Fruit fly (Drosophila melanogaster) whole organism, prepupa: ENCODE measurements around the gene nis.

Experiments
- Blimp-1 ChIP-seq: fragments of 200-800 bp; sonication (Bioruptor generic); optimal IDR thresholded peaks from 3 replicates; lab custom pipeline; 2017; ENCODE audit warnings: missing biosample characterization, missing genetic modification characterization, mild to moderate bottlenecking, moderate library complexity, missing genetic modification reagents
- CG10631 ChIP-seq: fragments of 200-800 bp; sonication (Bioruptor generic); optimal IDR thresholded peaks from 2 replicates; lab custom pipeline; 2016; ENCODE audit warnings: missing biosample characterization, missing genetic modification characterization
- CG10669 ChIP-seq: fragments of 200-800 bp; sonication (Bioruptor generic); optimal IDR thresholded peaks from 3 replicates; lab custom pipeline; 2018; ENCODE audit warnings: missing biosample characterization, mild to moderate bottlenecking, missing genetic modification characterization, moderate library complexity
- CG11294 ChIP-seq: fragments of 200-800 bp; sonication (Bioruptor generic); IDR thresholded peaks from 2 replicates; pipeline ENCODE4 v1.3.6; 2022; ENCODE audit warnings: missing biosample characterization, missing genetic modification characterization
- CG11762 ChIP-seq: fragments of 200-800 bp; sonication (Bioruptor generic); optimal IDR thresholded peaks from 3 replicates; lab custom pipeline; 2016; ENCODE audit warnings: missing biosample characterization, missing genetic modification characterization; ENCODE audit not compliant: insufficient read depth
- CG11902 ChIP-seq: fragments of 200-800 bp; sonication (Bioruptor generic); optimal IDR thresholded peaks from 3 replicates; lab custom pipeline; 2016; ENCODE audit warnings: missing biosample characterization, missing genetic modification characterization
- CG15336 ChIP-seq: fragments of 200-800 bp; sonication (Bioruptor generic); IDR thresholded peaks from 2 replicates; pipeline ENCODE4 v1.3.6; 2022; ENCODE audit warnings: missing biosample characterization, missing genetic modification characterization
- CG16779 ChIP-seq: fragments of 200-800 bp; sonication (Bioruptor generic); optimal IDR thresholded peaks from 3 replicates; lab custom pipeline; 2017; ENCODE audit warnings: missing biosample characterization, mild to moderate bottlenecking, missing genetic modification characterization
- CG3032 ChIP-seq: fragments of 200-800 bp; optimal IDR thresholded peaks from 2 replicates; lab custom pipeline; 2019; ENCODE audit warnings: missing biosample characterization, mild to moderate bottlenecking, missing genetic modification characterization, moderate library complexity
- CG31627 ChIP-seq: fragments of 200-800 bp; sonication (Bioruptor generic); optimal IDR thresholded peaks from 3 replicates; lab custom pipeline; 2016; ENCODE audit warnings: missing biosample characterization, missing genetic modification characterization
- CG32006 ChIP-seq: fragments of 200-800 bp; sonication (Bioruptor generic); optimal IDR thresholded peaks from 3 replicates; lab custom pipeline; 2017; ENCODE audit warnings: missing biosample characterization, mild to moderate bottlenecking, missing genetic modification characterization
- CG34406 ChIP-seq: fragments of 200-800 bp; sonication (Bioruptor generic); optimal IDR thresholded peaks from 3 replicates; lab custom pipeline; 2016; ENCODE audit warnings: missing biosample characterization, missing genetic modification characterization
- CG3919 ChIP-seq: fragments of 200-800 bp; sonication (Bioruptor generic); optimal IDR thresholded peaks from 3 replicates; lab custom pipeline; 2016; ENCODE audit warnings: missing biosample characterization, missing genetic modification characterization
- CG4318 ChIP-seq: fragments of 200-800 bp; sonication (Bioruptor generic); optimal IDR thresholded peaks from 3 replicates; lab custom pipeline; 2017; ENCODE audit warnings: missing biosample characterization, mild to moderate bottlenecking, missing genetic modification characterization
- CG6163 ChIP-seq: fragments of 200-800 bp; sonication (Bioruptor generic); IDR thresholded peaks from 3 replicates; pipeline ENCODE4 v1.3.6; 2022; ENCODE audit warnings: missing biosample characterization, missing genetic modification characterization
- CG6276 ChIP-seq: fragments of 200-800 bp; sonication (Bioruptor generic); optimal IDR thresholded peaks from 2 replicates; lab custom pipeline; 2017; ENCODE audit warnings: missing biosample characterization, mild to moderate bottlenecking, missing genetic modification characterization
- CG6792 ChIP-seq: fragments of 200-800 bp; sonication (Bioruptor generic); optimal IDR thresholded peaks from 3 replicates; lab custom pipeline; 2016; ENCODE audit warnings: missing biosample characterization, missing genetic modification characterization
- CG6854 ChIP-seq: fragments of 200-800 bp; sonication (Bioruptor generic); optimal IDR thresholded peaks from 2 replicates; lab custom pipeline; 2017; ENCODE audit warnings: missing biosample characterization, mild to moderate bottlenecking, missing genetic modification characterization
- CG7368 ChIP-seq: fragments of 200-800 bp; sonication (Bioruptor generic); optimal IDR thresholded peaks from 3 replicates; lab custom pipeline; 2016; ENCODE audit warnings: missing biosample characterization, missing genetic modification characterization
- CG8119 ChIP-seq: fragments of 200-800 bp; sonication (Bioruptor generic); IDR thresholded peaks from 3 replicates; pipeline ENCODE4 v1.3.6; 2022; ENCODE audit warnings: missing biosample characterization, missing genetic modification characterization
- CG8632 ChIP-seq: fragments of 200-800 bp; sonication (Bioruptor generic); optimal IDR thresholded peaks from 3 replicates; lab custom pipeline; 2016; ENCODE audit warnings: missing biosample characterization, missing genetic modification characterization
- CG9139 ChIP-seq: fragments of 200-800 bp; sonication (Bioruptor generic); optimal IDR thresholded peaks from 3 replicates; lab custom pipeline; 2017; ENCODE audit warnings: missing biosample characterization, mild to moderate bottlenecking, missing genetic modification characterization
- Eip75B ChIP-seq: fragments of 200-800 bp; sonication (Bioruptor generic); optimal IDR thresholded peaks from 3 replicates; lab custom pipeline; 2016; ENCODE audit warnings: missing biosample characterization, missing genetic modification characterization
- Eip93F ChIP-seq: fragments of 200-800 bp; sonication (Bioruptor generic); optimal IDR thresholded peaks from 2 replicates; lab custom pipeline; 2016; ENCODE audit warnings: missing biosample characterization, mild to moderate bottlenecking, missing genetic modification characterization
- Ets21C ChIP-seq: fragments of 200-800 bp; sonication (Bioruptor generic); optimal IDR thresholded peaks from 3 replicates; lab custom pipeline; 2016; ENCODE audit warnings: missing biosample characterization, missing genetic modification characterization
- Ets96B ChIP-seq: fragments of 200-800 bp; optimal IDR thresholded peaks from 2 replicates; lab custom pipeline; 2019; ENCODE audit warnings: missing biosample characterization, mild to moderate bottlenecking, missing genetic modification characterization, moderate library complexity
- Gug ChIP-seq: fragments of 200-800 bp; sonication (Bioruptor generic); IDR thresholded peaks from 2 replicates; pipeline ENCODE4 v1.3.6; 2022; ENCODE audit warnings: missing biosample characterization, missing genetic modification characterization
- Hr38 ChIP-seq: sonication (Bioruptor generic); optimal IDR thresholded peaks from 2 replicates; lab custom pipeline; 2016; ENCODE audit warnings: missing biosample characterization, missing genetic modification characterization
- Hr39 ChIP-seq: fragments of 200-800 bp; sonication (Bioruptor generic); optimal IDR thresholded peaks from 2 replicates; lab custom pipeline; 2016; ENCODE audit warnings: missing biosample characterization, missing genetic modification characterization
- Hr4 ChIP-seq: fragments of 200-800 bp; sonication (Bioruptor generic); optimal IDR thresholded peaks from 3 replicates; lab custom pipeline; 2016; ENCODE audit warnings: missing biosample characterization, missing genetic modification characterization
- Lpt ChIP-seq: fragments of 200-800 bp; sonication (Bioruptor generic); optimal IDR thresholded peaks from 3 replicates; lab custom pipeline; 2016; ENCODE audit warnings: missing biosample characterization, missing genetic modification characterization
- Met ChIP-seq: fragments of 200-800 bp; sonication (Bioruptor generic); optimal IDR thresholded peaks from 3 replicates; lab custom pipeline; 2016; ENCODE audit warnings: missing biosample characterization, missing genetic modification characterization
- OdsH ChIP-seq: fragments of 200-800 bp; sonication (Bioruptor generic); optimal IDR thresholded peaks from 3 replicates; lab custom pipeline; 2016; ENCODE audit warnings: missing biosample characterization, missing genetic modification characterization
- Smox ChIP-seq: fragments of 200-800 bp; sonication (Bioruptor generic); optimal IDR thresholded peaks from 3 replicates; lab custom pipeline; 2016; ENCODE audit warnings: missing biosample characterization, missing genetic modification characterization
- Sox102F ChIP-seq: fragments of 200-800 bp; sonication (Bioruptor generic); optimal IDR thresholded peaks from 2 replicates; lab custom pipeline; 2016; ENCODE audit warnings: missing biosample characterization, mild to moderate bottlenecking, missing genetic modification characterization
- achi ChIP-seq: fragments of 200-800 bp; sonication (Bioruptor generic); optimal IDR thresholded peaks from 3 replicates; lab custom pipeline; 2016; ENCODE audit warnings: missing biosample characterization, missing genetic modification characterization
- acj6 ChIP-seq: fragments of 200-800 bp; sonication (Bioruptor generic); optimal IDR thresholded peaks from 3 replicates; lab custom pipeline; 2016; ENCODE audit warnings: missing biosample characterization, missing genetic modification characterization
- cyc ChIP-seq: fragments of 200-800 bp; sonication (Bioruptor generic); optimal IDR thresholded peaks from 3 replicates; lab custom pipeline; 2016; ENCODE audit warnings: missing biosample characterization, missing genetic modification characterization
- dac ChIP-seq: fragments of 200-800 bp; sonication (Bioruptor generic); optimal IDR thresholded peaks from 2 replicates; lab custom pipeline; 2017; ENCODE audit warnings: missing biosample characterization, mild to moderate bottlenecking, missing genetic modification characterization
- dsx ChIP-seq: fragments of 200-800 bp; optimal IDR thresholded peaks from 3 replicates; lab custom pipeline; 2019; ENCODE audit warnings: missing biosample characterization, mild to moderate bottlenecking, missing genetic modification characterization, moderate library complexity; ENCODE audit not compliant: poor library complexity, severe bottlenecking
- eg ChIP-seq: fragments of 200-800 bp; sonication (Bioruptor generic); IDR thresholded peaks from 3 replicates; pipeline ENCODE4 v1.3.6; 2022; ENCODE audit warnings: missing biosample characterization, missing genetic modification characterization
- esn ChIP-seq: fragments of 200-800 bp; sonication (Bioruptor generic); optimal IDR thresholded peaks from 2 replicates; lab custom pipeline; 2016; ENCODE audit warnings: missing biosample characterization, mild to moderate bottlenecking, missing genetic modification characterization, moderate library complexity
- fd59A ChIP-seq: fragments of 200-800 bp; sonication (Bioruptor generic); optimal IDR thresholded peaks from 2 replicates; lab custom pipeline; 2017; ENCODE audit warnings: missing biosample characterization, mild to moderate bottlenecking, missing genetic modification characterization, missing genetic modification reagents
- fd85E ChIP-seq: fragments of 200-800 bp; sonication (Bioruptor generic); optimal IDR thresholded peaks from 3 replicates; lab custom pipeline; 2016; ENCODE audit warnings: missing biosample characterization, missing genetic modification characterization
- fkh ChIP-seq: fragments of 200-800 bp; sonication (Bioruptor generic); optimal IDR thresholded peaks from 3 replicates; lab custom pipeline; 2017; ENCODE audit warnings: missing biosample characterization, mild to moderate bottlenecking, missing genetic modification characterization, moderate library complexity
- lz ChIP-seq: fragments of 200-800 bp; sonication (Bioruptor generic); optimal IDR thresholded peaks from 3 replicates; lab custom pipeline; 2016; ENCODE audit warnings: missing biosample characterization, missing genetic modification characterization
- net ChIP-seq: fragments of 200-800 bp; sonication (Bioruptor generic); optimal IDR thresholded peaks from 3 replicates; lab custom pipeline; 2016; ENCODE audit warnings: missing biosample characterization, missing genetic modification characterization
- pdm3 ChIP-seq: fragments of 200-800 bp; sonication (Bioruptor generic); optimal IDR thresholded peaks from 3 replicates; lab custom pipeline; 2016; ENCODE audit warnings: missing biosample characterization, missing genetic modification characterization
- ss ChIP-seq, 2 experiments: fragments of 200-800 bp; sonication (Bioruptor generic); optimal IDR thresholded peaks; 2 replicates in 1 of 2; 3 replicates in 1 of 2; lab custom pipeline; 2017 to 2018; ENCODE audit warnings: mild to moderate bottlenecking in 2 of 2, missing biosample characterization in 2 of 2, missing genetic modification characterization in 2 of 2, moderate library complexity in 1 of 2
- svp ChIP-seq: fragments of 200-800 bp; sonication (Bioruptor generic); peaks from one replicate; lab custom pipeline; 2016; ENCODE audit warnings: missing biosample characterization, missing genetic modification characterization
- vri ChIP-seq: fragments of 200-800 bp; sonication (Bioruptor generic); optimal IDR thresholded peaks from 3 replicates; lab custom pipeline; 2016; ENCODE audit warnings: missing biosample characterization, mild to moderate bottlenecking, missing genetic modification characterization

nis gene

DNA sequence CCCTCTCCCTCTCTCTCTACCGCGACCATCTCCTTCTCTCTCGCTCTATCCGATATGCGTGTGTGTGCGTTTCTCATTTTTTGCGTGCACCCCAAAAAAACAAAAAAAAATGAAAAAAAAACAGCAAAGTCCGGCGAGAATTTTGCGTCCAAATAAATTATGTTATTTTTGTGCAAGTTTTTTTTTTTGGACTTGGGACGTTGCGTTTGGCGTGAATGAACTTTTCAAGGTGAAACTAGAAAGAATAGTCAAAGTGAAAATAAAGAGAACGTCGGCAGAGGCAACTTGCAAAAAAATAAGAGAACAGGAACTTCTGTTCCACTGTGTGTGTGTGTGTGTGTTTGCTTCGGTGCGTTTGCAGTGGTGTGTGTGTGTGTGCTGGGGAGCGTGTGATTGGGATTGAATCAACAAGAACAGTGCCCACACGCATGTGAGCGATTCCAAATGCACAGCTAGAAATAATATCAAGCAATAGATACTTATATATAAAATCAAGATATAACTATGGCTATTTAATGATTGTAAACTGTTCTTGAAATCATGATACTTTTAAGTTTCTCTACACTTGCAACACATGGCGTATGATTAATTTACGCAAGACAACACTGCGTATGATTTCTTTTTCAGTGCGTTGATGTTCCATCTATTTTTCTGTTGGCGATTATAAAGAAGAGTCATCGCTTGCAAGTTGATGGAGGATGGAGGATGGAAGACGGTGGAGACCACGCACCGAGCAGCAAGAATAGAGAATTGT lies 42.4 kb upstream of the nis start:
- no peak for TF ChIP-seq fd85E (GFP tag; lab: Kevin White, UChicago)
- no peak for TF ChIP-seq Smox (GFP tag; lab: Kevin White, UChicago)
- no peak for TF ChIP-seq CG3032 (tag; lab: Kevin White, UChicago)
- TF ChIP-seq eg (GFP tag; lab: Robert Waterston, UW): peak; percentile 62
- TF ChIP-seq CG34406: no peak
- no peak for TF ChIP-seq fd59A (GFP tag; lab: Kevin White, UChicago)
- peak; percentile 42 for TF ChIP-seq dac (GFP tag; lab: Kevin White, UChicago)
- no peak for TF ChIP-seq cyc
- TF ChIP-seq OdsH (GFP tag; lab: Kevin White, UChicago): peak; percentile 32
- TF ChIP-seq dsx (GFP tag; lab: Kevin White, UChicago): no peak
- no peak for TF ChIP-seq Eip93F
- TF ChIP-seq CG6276 (GFP tag; lab: Kevin White, UChicago): peak; percentile 51
- TF ChIP-seq Eip75B (GFP tag; lab: Kevin White, UChicago): no peak
- TF ChIP-seq CG3919: peak; percentile 21
- no peak for TF ChIP-seq Ets96B (tag; lab: Kevin White, UChicago)
- TF ChIP-seq CG8632 (GFP tag; lab: Kevin White, UChicago): no peak
- TF ChIP-seq Hr4: peak; percentile 46
- TF ChIP-seq CG15336 (GFP tag; lab: Robert Waterston, UW): peak; percentile 75
- peak; percentile 7 for TF ChIP-seq CG10631 (GFP tag; lab: Kevin White, UChicago)
- no peak for TF ChIP-seq CG6792 (GFP tag; lab: Kevin White, UChicago)
- TF ChIP-seq vri (GFP tag; lab: Kevin White, UChicago): no peak
- TF ChIP-seq lz (GFP tag; lab: Kevin White, UChicago): no peak
- TF ChIP-seq CG31627: no peak
- TF ChIP-seq CG10669 (GFP tag; lab: Kevin White, UChicago): no peak
- TF ChIP-seq Hr38 (GFP tag; lab: Kevin White, UChicago): no peak
- peak; percentile 47 for TF ChIP-seq CG4318 (GFP tag; lab: Kevin White, UChicago)
- TF ChIP-seq CG9139: no peak
- no peak for TF ChIP-seq Hr39 (GFP tag; lab: Kevin White, UChicago)
- TF ChIP-seq CG16779 (tag; lab: Kevin White, UChicago): no peak
- peak; percentile 19 for TF ChIP-seq pdm3
- no peak for TF ChIP-seq acj6 (GFP tag; lab: Kevin White, UChicago)
- TF ChIP-seq Sox102F (GFP tag; lab: Kevin White, UChicago): no peak
- no peak for TF ChIP-seq net
- TF ChIP-seq CG6163 (GFP tag; lab: Robert Waterston, UW): peak; percentile 24; the same call in 1 of the 3 replicates
- TF ChIP-seq CG32006 (GFP tag; lab: Kevin White, UChicago): peak; percentile 69
- no peak for TF ChIP-seq Lpt (GFP tag; lab: Kevin White, UChicago)
- TF ChIP-seq CG11294 (GFP tag; lab: Robert Waterston, UW): peak; percentile 47; the same call in 1 of the 2 replicates
- TF ChIP-seq Ets21C: no peak
- TF ChIP-seq CG7368: no peak
- no peak for TF ChIP-seq Blimp-1 (GFP tag; lab: Kevin White, UChicago)
- peak; percentile 32; the same call in 1 of the 2 replicates for TF ChIP-seq Gug (GFP tag; lab: Robert Waterston, UW)
- peak; percentile 12 for TF ChIP-seq achi (GFP tag; lab: Kevin White, UChicago)
- TF ChIP-seq fkh (GFP tag; lab: Kevin White, UChicago): peak; percentile 43
- no peak for TF ChIP-seq CG6854 (GFP tag; lab: Kevin White, UChicago)
- TF ChIP-seq svp (GFP tag; lab: Kevin White, UChicago): peak; percentile 32
- peak; percentile 69 for TF ChIP-seq CG8119
- no peak for TF ChIP-seq CG11902 (GFP tag; lab: Kevin White, UChicago)
- no peak for TF ChIP-seq Met (GFP tag; lab: Kevin White, UChicago)
- TF ChIP-seq ss (GFP tag; optimal IDR thresholded peaks at IDR 0.05; lab: Kevin White, UChicago): no peak
- TF ChIP-seq CG11762 (GFP tag; lab: Kevin White, UChicago): no peak
- TF ChIP-seq esn (GFP tag; lab: Kevin White, UChicago): no peak
